Worm (Caenorhabditis elegans): ENCODE data around the gene T04C12.33.

ce11 chrV:11013179-11013578 lies 38.8 kb upstream of the T04C12.33 start:
- TF ChIP-seq unc-62 (GFP tag; optimal IDR thresholded peaks at IDR 0.05) = no peak
- no peak for TF ChIP-seq F57A8.1 (GFP tag; optimal IDR thresholded peaks at IDR 0.05)
- no peak for TF ChIP-seq nhr-90 (tag; optimal IDR thresholded peaks at IDR 0.05)
- TF ChIP-seq F55B11.4 (tag; optimal IDR thresholded peaks at IDR 0.05; ENCODE audit: borderline replicate concordance, insufficient read depth) = no peak
